Fruit fly (Drosophila melanogaster) whole organism, pupa: ENCODE results near the gene pont.

Experiments
- CG10348 ChIP-seq: fragments of 200-800 bp; sonication (Bioruptor generic); IDR thresholded peaks from 2 replicates; pipeline ENCODE4 v1.3.6; 2022; ENCODE audit warnings: missing biosample characterization, missing genetic modification characterization
- CG12605 ChIP-seq: fragments of 200-800 bp; sonication (Bioruptor generic); IDR thresholded peaks from 2 replicates; pipeline ENCODE4 v1.3.6; 2022; ENCODE audit warnings: missing biosample characterization, missing genetic modification characterization
- CG13204 ChIP-seq: fragments of 200-800 bp; sonication (Bioruptor generic); optimal IDR thresholded peaks from 2 replicates; lab custom pipeline; 2018; ENCODE audit warnings: missing biosample characterization, mild to moderate bottlenecking, missing genetic modification characterization, moderate library complexity
- CG14655 ChIP-seq: fragments of 200-800 bp; sonication (Bioruptor generic); optimal IDR thresholded peaks from 3 replicates; lab custom pipeline; 2017; ENCODE audit warnings: mild to moderate bottlenecking, missing biosample characterization, missing genetic modification reagents, missing genetic modification characterization
- CG15710 ChIP-seq: fragments of 200-800 bp; sonication (Bioruptor generic); optimal IDR thresholded peaks from 2 replicates; lab custom pipeline; 2018; ENCODE audit warnings: missing biosample characterization, mild to moderate bottlenecking, missing genetic modification characterization, moderate library complexity
- CG17806 ChIP-seq: fragments of 200-800 bp; sonication (Bioruptor generic); optimal IDR thresholded peaks from 2 replicates; lab custom pipeline; 2018; ENCODE audit warnings: missing biosample characterization, mild to moderate bottlenecking, missing genetic modification characterization, moderate library complexity
- CG32121 ChIP-seq: fragments of 200-800 bp; sonication (Bioruptor generic); IDR thresholded peaks from 2 replicates; pipeline ENCODE4 v1.3.6; 2022; ENCODE audit warnings: missing biosample characterization, missing genetic modification characterization
- CG34367 ChIP-seq: fragments of 200-800 bp; sonication (Bioruptor generic); optimal IDR thresholded peaks from 2 replicates; lab custom pipeline; 2018; ENCODE audit warnings: missing biosample characterization, mild to moderate bottlenecking, missing genetic modification characterization
- CG4496 ChIP-seq: fragments of 200-800 bp; sonication (Bioruptor generic); IDR thresholded peaks from 3 replicates; pipeline ENCODE4 v1.3.6; 2022; ENCODE audit warnings: missing biosample characterization, missing genetic modification characterization
- CG8159 ChIP-seq: fragments of 200-800 bp; sonication (Bioruptor generic); optimal IDR thresholded peaks from 3 replicates; lab custom pipeline; 2018; ENCODE audit warnings: missing biosample characterization, mild to moderate bottlenecking, missing genetic modification characterization, moderate library complexity
- CG8301 ChIP-seq: fragments of 200-800 bp; sonication (Bioruptor generic); optimal IDR thresholded peaks from 2 replicates; lab custom pipeline; 2018; ENCODE audit warnings: missing biosample characterization, mild to moderate bottlenecking, missing genetic modification characterization
- CG9948 ChIP-seq: fragments of 200-800 bp; sonication (Bioruptor generic); optimal IDR thresholded peaks from 2 replicates; lab custom pipeline; 2018; ENCODE audit warnings: missing biosample characterization, mild to moderate bottlenecking, missing genetic modification characterization, moderate library complexity
- D1 ChIP-seq: fragments of 200-800 bp; sonication (Bioruptor generic); optimal IDR thresholded peaks from 2 replicates; lab custom pipeline; 2018; ENCODE audit warnings: missing biosample characterization, mild to moderate bottlenecking, missing genetic modification characterization, moderate library complexity
- EcR ChIP-seq: fragments of 200-800 bp; sonication (Bioruptor generic); optimal IDR thresholded peaks from 3 replicates; lab custom pipeline; 2019; ENCODE audit warnings: missing biosample characterization, missing genetic modification characterization, mild to moderate bottlenecking, moderate library complexity, missing genetic modification reagents
- Ets98B ChIP-seq: fragments of 200-800 bp; sonication (Bioruptor generic); IDR thresholded peaks from 2 replicates; pipeline ENCODE4 v1.3.6; 2022; ENCODE audit warnings: missing biosample characterization, missing genetic modification characterization
- Pif1A ChIP-seq: fragments of 200-800 bp; sonication (Bioruptor generic); optimal IDR thresholded peaks from 3 replicates; lab custom pipeline; 2016; ENCODE audit warnings: missing biosample characterization, missing genetic modification characterization
- Pif1B ChIP-seq: fragments of 200-800 bp; sonication (Bioruptor generic); optimal IDR thresholded peaks from 3 replicates; lab custom pipeline; 2016; ENCODE audit warnings: missing biosample characterization, missing genetic modification characterization
- Snoo ChIP-seq: fragments of 200-800 bp; sonication (Bioruptor generic); optimal IDR thresholded peaks from 3 replicates; lab custom pipeline; 2017; ENCODE audit warnings: missing biosample characterization, mild to moderate bottlenecking, missing genetic modification characterization, inconsistent platforms
- fd96Ca ChIP-seq: fragments of 200-800 bp; sonication (Bioruptor generic); IDR thresholded peaks from 3 replicates; pipeline ENCODE4 v1.3.6; 2022; ENCODE audit warnings: missing biosample characterization, missing genetic modification characterization
- gl ChIP-seq: fragments of 200-800 bp; sonication (Bioruptor generic); optimal IDR thresholded peaks from 2 replicates; lab custom pipeline; 2018; ENCODE audit warnings: missing biosample characterization, mild to moderate bottlenecking, missing genetic modification characterization
- rn ChIP-seq: fragments of 200-800 bp; sonication (Bioruptor generic); IDR thresholded peaks from 2 replicates; pipeline ENCODE4 v1.3.6; 2022; ENCODE audit warnings: missing biosample characterization, missing genetic modification characterization

Gene pont

DNA sequence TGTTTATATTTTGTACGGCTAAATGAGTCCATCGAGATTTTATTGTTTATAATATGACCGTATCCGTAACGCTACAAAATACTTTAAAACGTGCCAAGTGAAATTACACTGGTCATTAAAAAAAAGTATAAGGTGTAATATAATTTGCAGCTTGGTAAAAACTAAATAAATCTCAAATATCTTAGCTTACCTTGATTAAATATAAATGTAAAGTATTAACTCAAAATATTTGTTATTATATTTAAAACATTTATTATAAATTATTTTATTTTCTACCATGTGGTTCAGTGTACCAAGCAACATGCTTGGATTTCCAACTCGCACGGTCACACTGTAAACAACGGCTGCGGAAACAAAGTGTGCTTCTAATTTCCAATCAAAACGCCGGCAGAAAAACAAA, at the start of gene pont, which contains the start of gene Sirt6:
TSS of gene pont (plus strand) at position 324 of the 400 bp plus-strand sequence.
TSS of gene Sirt6 (minus strand) at position 50 of the 400 bp plus-strand sequence.
- peak; percentile 96 for TF ChIP-seq CG9948 (tag; lab: Kevin White, UChicago)
- TF ChIP-seq CG17806 (tag; lab: Kevin White, UChicago), result peak; percentile 95
- peak; percentile 96 for TF ChIP-seq CG15710 (tag; lab: Kevin White, UChicago)
- no peak for TF ChIP-seq CG4496 (GFP tag; lab: Robert Waterston, UW)
- TF ChIP-seq Pif1B, result peak; percentile 72
- no peak for TF ChIP-seq fd96Ca (GFP tag; lab: Robert Waterston, UW)
- peak; percentile 41 for TF ChIP-seq EcR (GFP tag; lab: Kevin White, UChicago)
- peak; percentile 69 for TF ChIP-seq Pif1A
- TF ChIP-seq Ets98B (GFP tag; lab: Robert Waterston, UW), result no peak
- peak; percentile 91 for TF ChIP-seq CG8301 (tag; lab: Kevin White, UChicago)
- no peak for TF ChIP-seq rn (GFP tag; lab: Robert Waterston, UW)
- TF ChIP-seq CG32121, result no peak
- peak; percentile 91 for TF ChIP-seq CG34367 (tag; lab: Kevin White, UChicago)
- TF ChIP-seq Snoo (tag; lab: Kevin White, UChicago), result peak; percentile 92
- peak; percentile 97 for TF ChIP-seq CG8159 (tag; lab: Kevin White, UChicago)
- TF ChIP-seq CG12605 (GFP tag; lab: Robert Waterston, UW), result no peak
- TF ChIP-seq CG10348 (GFP tag; lab: Robert Waterston, UW), result no peak
- peak; percentile 62 for TF ChIP-seq gl (tag; lab: Kevin White, UChicago)
- TF ChIP-seq CG14655, result peak; percentile 94
- peak; percentile 33 for TF ChIP-seq CG13204
- peak; percentile 88 for TF ChIP-seq D1

dm6 chr3R:10212799-10213198, 49.1 kb upstream of the pont start, which contains the start of gene Timp:
TSS of gene Timp (minus strand) at chr3R:10213007.
- TF ChIP-seq CG12605 (GFP tag; lab: Robert Waterston, UW) (peak; percentile 26; the same call in 1 of the 2 replicates), CG34367 (tag; lab: Kevin White, UChicago) (no peak), CG10348 (GFP tag; lab: Robert Waterston, UW) (no peak), CG14655 (no peak), Snoo (tag; lab: Kevin White, UChicago) (no peak), fd96Ca (GFP tag; lab: Robert Waterston, UW) (no peak; the same call in 2 of the 3 replicates), CG32121 (peak; percentile 39; the same call in 1 of the 2 replicates), Ets98B (GFP tag; lab: Robert Waterston, UW) (peak; percentile 20; the same call in 1 of the 2 replicates), CG4496 (GFP tag; lab: Robert Waterston, UW) (peak; percentile 54; the same call in 1 of the 3 replicates), CG9948 (tag; lab: Kevin White, UChicago) (no peak), EcR (GFP tag; lab: Kevin White, UChicago) (no peak), D1 (no peak), CG8159 (tag; lab: Kevin White, UChicago) (no peak), Pif1A (no peak), CG15710 (tag; lab: Kevin White, UChicago) (no peak), rn (GFP tag; lab: Robert Waterston, UW) (no peak), gl (tag; lab: Kevin White, UChicago) (no peak), CG17806 (tag; lab: Kevin White, UChicago) (no peak), CG13204 (no peak), Pif1B (no peak), CG8301 (tag; lab: Kevin White, UChicago) (no peak)

- TF ChIP-seq CG13204, result peak; percentile 83
- peak; percentile 95 for TF ChIP-seq CG8159 (tag; lab: Kevin White, UChicago)
- peak; percentile 83 for TF ChIP-seq gl (tag; lab: Kevin White, UChicago)
- TF ChIP-seq CG12605 (GFP tag; lab: Robert Waterston, UW), result peak; percentile 77
- peak; percentile 96 for TF ChIP-seq CG15710 (tag; lab: Kevin White, UChicago)
- peak; percentile 86 for TF ChIP-seq Pif1B
- peak; percentile 87 for TF ChIP-seq Pif1A
- TF ChIP-seq CG14655, result peak; percentile 89
- peak; percentile 90 for TF ChIP-seq EcR (GFP tag; lab: Kevin White, UChicago)
- peak; percentile 90 for TF ChIP-seq rn (GFP tag; lab: Robert Waterston, UW)
- TF ChIP-seq CG10348 (GFP tag; lab: Robert Waterston, UW), result peak; percentile 37; the same call in 1 of the 2 replicates
- TF ChIP-seq CG32121, result peak; percentile 91
- peak; percentile 82 for TF ChIP-seq Snoo (tag; lab: Kevin White, UChicago)
- peak; percentile 91 for TF ChIP-seq CG34367 (tag; lab: Kevin White, UChicago)
- TF ChIP-seq CG17806 (tag; lab: Kevin White, UChicago), result peak; percentile 94
- TF ChIP-seq CG4496 (GFP tag; lab: Robert Waterston, UW), result peak; percentile 95
- peak; percentile 81 for TF ChIP-seq D1
- peak; percentile 90 for TF ChIP-seq CG9948 (tag; lab: Kevin White, UChicago)
- TF ChIP-seq fd96Ca (GFP tag; lab: Robert Waterston, UW), result peak; percentile 89
- peak; percentile 90 for TF ChIP-seq Ets98B (GFP tag; lab: Robert Waterston, UW)
- peak; percentile 83 for TF ChIP-seq CG8301 (tag; lab: Kevin White, UChicago)
Observed at dm6 chr3R:10213430-10213829, 48.5 kb upstream of the pont start.

DNA sequence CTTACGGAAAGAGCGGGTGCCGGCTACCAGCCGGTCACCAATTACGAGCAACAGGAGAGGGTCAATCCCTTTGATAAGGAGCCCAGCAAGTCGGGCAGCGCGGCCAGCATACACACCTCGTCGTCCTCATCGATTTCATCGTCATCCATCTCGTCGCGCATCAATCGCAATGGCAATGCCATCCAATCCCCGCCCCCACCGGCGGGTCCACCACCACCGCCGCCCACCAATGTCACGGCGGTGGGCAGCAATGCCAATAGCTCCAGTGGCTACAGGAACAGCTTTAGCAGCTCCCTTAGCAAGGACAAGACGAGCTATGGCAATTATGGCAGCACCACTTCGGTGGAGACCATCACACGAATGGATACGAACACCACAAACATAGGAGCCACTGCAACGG, 43.9 kb upstream of the pont start:
- TF ChIP-seq CG8159 (tag; lab: Kevin White, UChicago) (no peak), CG12605 (GFP tag; lab: Robert Waterston, UW) (no peak), fd96Ca (GFP tag; lab: Robert Waterston, UW) (no peak), Ets98B (GFP tag; lab: Robert Waterston, UW) (no peak), CG32121 (no peak), Pif1A (no peak), CG34367 (tag; lab: Kevin White, UChicago) (no peak), CG15710 (tag; lab: Kevin White, UChicago) (no peak), CG4496 (GFP tag; lab: Robert Waterston, UW) (no peak), CG10348 (GFP tag; lab: Robert Waterston, UW) (no peak), CG14655 (no peak), CG8301 (tag; lab: Kevin White, UChicago) (no peak), CG17806 (tag; lab: Kevin White, UChicago) (no peak), CG9948 (tag; lab: Kevin White, UChicago) (no peak), gl (tag; lab: Kevin White, UChicago) (no peak), CG13204 (no peak), Pif1B (no peak), Snoo (tag; lab: Kevin White, UChicago) (no peak), D1 (no peak)
